Fruit fly (Drosophila melanogaster) whole organism, embryonic: ENCODE data around the gene SIDL.

Experiments used
- Abd-B ChIP-seq: fragments of 200-800 bp; sonication (Bioruptor generic); optimal IDR thresholded peaks from 2 replicates; lab custom pipeline; 2018; ENCODE audit warnings: missing biosample characterization, mild to moderate bottlenecking, missing genetic modification characterization, moderate library complexity
- Bdp1 ChIP-seq: fragments of 200-800 bp; sonication (Bioruptor generic); optimal IDR thresholded peaks from 3 replicates; lab custom pipeline; 2016; ENCODE audit warnings: missing biosample characterization, missing genetic modification characterization
- CG10462 ChIP-seq: fragments of 200-800 bp; sonication (Bioruptor generic); optimal IDR thresholded peaks from 2 replicates; lab custom pipeline; 2016; ENCODE audit warnings: missing biosample characterization, missing genetic modification characterization
- CG11504 ChIP-seq: fragments of 200-800 bp; sonication (Bioruptor generic); optimal IDR thresholded peaks from 3 replicates; lab custom pipeline; 2019; ENCODE audit warnings: missing biosample characterization, mild to moderate bottlenecking, missing genetic modification characterization, moderate library complexity
- CG11696 ChIP-seq: fragments of 200-800 bp; sonication (Bioruptor generic); IDR thresholded peaks from 2 replicates; pipeline ENCODE4 v1.3.6; 2022; ENCODE audit warnings: missing biosample characterization, missing genetic modification characterization
- CG11723 ChIP-seq: fragments of 200-800 bp; sonication (Bioruptor generic); optimal IDR thresholded peaks from 2 replicates; lab custom pipeline; 2017; ENCODE audit warnings: missing biosample characterization, mild to moderate bottlenecking, missing genetic modification characterization
- CG12071 ChIP-seq: fragments of 200-800 bp; sonication (Bioruptor generic); optimal IDR thresholded peaks from 3 replicates; lab custom pipeline; 2018; ENCODE audit warnings: missing biosample characterization, mild to moderate bottlenecking, missing genetic modification characterization
- CG12769 ChIP-seq: fragments of 200-800 bp; sonication (Bioruptor generic); optimal IDR thresholded peaks from 2 replicates; lab custom pipeline; 2019; ENCODE audit warnings: missing biosample characterization, mild to moderate bottlenecking, missing genetic modification characterization, moderate library complexity
- CG13296 ChIP-seq: fragments of 200-800 bp; sonication (Bioruptor generic); optimal IDR thresholded peaks from 3 replicates; lab custom pipeline; 2018; ENCODE audit warnings: missing biosample characterization, mild to moderate bottlenecking, missing genetic modification characterization
- CG14441 ChIP-seq: fragments of 200-800 bp; sonication (Bioruptor generic); IDR thresholded peaks from 2 replicates; pipeline ENCODE4 v1.3.6; 2022; ENCODE audit warnings: missing biosample characterization, missing genetic modification characterization
- CG14710 ChIP-seq: fragments of 200-800 bp; sonication (Bioruptor generic); optimal IDR thresholded peaks from 3 replicates; lab custom pipeline; 2019; ENCODE audit warnings: missing biosample characterization, mild to moderate bottlenecking, missing genetic modification characterization, moderate library complexity
- CG15514 ChIP-seq: fragments of 200-800 bp; sonication (Bioruptor generic); optimal IDR thresholded peaks from 3 replicates; lab custom pipeline; 2017; ENCODE audit warnings: missing biosample characterization, missing genetic modification characterization, mild to moderate bottlenecking, moderate library complexity, missing genetic modification reagents
- CG17612 ChIP-seq: fragments of 200-800 bp; sonication (Bioruptor generic); IDR thresholded peaks from 2 replicates; pipeline ENCODE4 v1.3.6; 2022; ENCODE audit warnings: missing biosample characterization, missing genetic modification characterization
- CG6689 ChIP-seq: fragments of 200-800 bp; sonication (Bioruptor generic); IDR thresholded peaks from 2 replicates; pipeline ENCODE4 v1.3.6; 2022; ENCODE audit warnings: missing biosample characterization, missing genetic modification characterization
- D19B ChIP-seq: fragments of 200-800 bp; sonication (Bioruptor generic); optimal IDR thresholded peaks from 2 replicates; lab custom pipeline; 2017; ENCODE audit warnings: missing biosample characterization, mild to moderate bottlenecking, missing genetic modification characterization
- Dbx ChIP-seq: fragments of 200-800 bp; sonication (Bioruptor generic); IDR thresholded peaks from 3 replicates; pipeline ENCODE4 v1.3.6; 2022; ENCODE audit warnings: missing biosample characterization, missing genetic modification characterization
- Deaf1 ChIP-seq: fragments of 200-800 bp; optimal IDR thresholded peaks from 3 replicates; lab custom pipeline; 2019; ENCODE audit warnings: missing biosample characterization, mild to moderate bottlenecking, missing genetic modification characterization, moderate library complexity
- Doc3 ChIP-seq: fragments of 200-800 bp; sonication (Bioruptor generic); IDR thresholded peaks from 3 replicates; pipeline ENCODE4 v1.3.6; 2022; ENCODE audit warnings: missing biosample characterization, missing genetic modification characterization; ENCODE audit not compliant: partially characterized antibody
- Dref ChIP-seq: fragments of 200-800 bp; sonication (Bioruptor generic); IDR thresholded peaks from 2 replicates; pipeline ENCODE4 v1.3.6; 2022; ENCODE audit warnings: missing biosample characterization, missing genetic modification characterization
- HLH4C ChIP-seq: fragments of 200-800 bp; sonication (Bioruptor generic); IDR thresholded peaks from 3 replicates; pipeline ENCODE4 v1.3.6; 2022; ENCODE audit warnings: missing biosample characterization, missing genetic modification characterization; ENCODE audit not compliant: partially characterized antibody
- Hey ChIP-seq: fragments of 200-800 bp; sonication (Bioruptor generic); optimal IDR thresholded peaks from 3 replicates; lab custom pipeline; 2018; ENCODE audit warnings: missing biosample characterization, mild to moderate bottlenecking, missing genetic modification characterization
- Nf-YA ChIP-seq: fragments of 200-800 bp; sonication (Bioruptor generic); IDR thresholded peaks from 2 replicates; pipeline ENCODE4 v1.3.6; 2022; ENCODE audit warnings: missing biosample characterization, missing genetic modification characterization
- Oaz ChIP-seq: fragments of 200-800 bp; sonication (Bioruptor generic); IDR thresholded peaks from 2 replicates; pipeline ENCODE4 v1.3.6; 2022; ENCODE audit warnings: missing biosample characterization, missing genetic modification characterization
- Opbp ChIP-seq: fragments of 200-800 bp; sonication (Bioruptor generic); IDR thresholded peaks from 3 replicates; pipeline ENCODE4 v1.3.6; 2022; ENCODE audit warnings: missing biosample characterization, missing genetic modification characterization; ENCODE audit not compliant: partially characterized antibody
- Scr ChIP-seq: fragments of 200-800 bp; sonication (Bioruptor generic); IDR thresholded peaks from 2 replicates; pipeline ENCODE4 v1.3.6; 2022; ENCODE audit warnings: missing biosample characterization, missing genetic modification characterization; ENCODE audit not compliant: partially characterized antibody
- Tbp ChIP-seq: fragments of >200 bp; optimal IDR thresholded peaks from 2 replicates; lab custom pipeline; 2018; ENCODE audit warnings: missing biosample characterization, missing genetic modification characterization
- al ChIP-seq: fragments of 200-800 bp; sonication (Bioruptor generic); IDR thresholded peaks from 2 replicates; pipeline ENCODE4 v1.3.6; 2022; ENCODE audit warnings: missing biosample characterization, missing genetic modification characterization
- ase ChIP-seq: fragments of 200-800 bp; sonication (Bioruptor generic); IDR thresholded peaks from 3 replicates; pipeline ENCODE4 v1.3.6; 2022; ENCODE audit warnings: missing biosample characterization, missing genetic modification characterization
- ash1 ChIP-seq: fragments of 200-800 bp; sonication (Bioruptor generic); optimal IDR thresholded peaks from 2 replicates; lab custom pipeline; 2018; ENCODE audit warnings: missing biosample characterization, mild to moderate bottlenecking, missing genetic modification characterization
- bbx ChIP-seq: fragments of 200-800 bp; sonication (Bioruptor generic); IDR thresholded peaks from 2 replicates; pipeline ENCODE4 v1.3.6; 2022; ENCODE audit warnings: missing biosample characterization, missing genetic modification characterization; ENCODE audit not compliant: partially characterized antibody
- cas ChIP-seq: fragments of 200-800 bp; sonication (Bioruptor generic); IDR thresholded peaks from 2 replicates; pipeline ENCODE4 v1.3.6; 2022; ENCODE audit warnings: missing biosample characterization, missing genetic modification characterization
- cg ChIP-seq: fragments of 200-800 bp; sonication (Bioruptor generic); optimal IDR thresholded peaks from 3 replicates; lab custom pipeline; 2019; ENCODE audit warnings: missing biosample characterization, mild to moderate bottlenecking, missing genetic modification characterization, moderate library complexity
- chinmo ChIP-seq: fragments of 200-800 bp; sonication (Bioruptor generic); IDR thresholded peaks from 4 replicates; pipeline ENCODE4 v1.3.6; 2022; ENCODE audit warnings: missing biosample characterization, missing genetic modification characterization; ENCODE audit not compliant: partially characterized antibody
- dimm ChIP-seq: fragments of 200-800 bp; sonication (Bioruptor generic); IDR thresholded peaks from 2 replicates; pipeline ENCODE4 v1.3.6; 2022; ENCODE audit warnings: missing biosample characterization, missing genetic modification characterization
- dpn ChIP-seq, 2 experiments: fragments of 200-800 bp; sonication (Bioruptor generic); optimal IDR thresholded peaks; 3 replicates each; lab custom pipeline; 2016; ENCODE audit warnings: missing biosample characterization in 2 of 2, missing genetic modification characterization in 2 of 2
- en ChIP-seq: fragments of 200-800 bp; sonication (Bioruptor generic); optimal IDR thresholded peaks from 2 replicates; lab custom pipeline; 2016; ENCODE audit warnings: missing biosample characterization, missing genetic modification characterization
- gce ChIP-seq: fragments of 200-800 bp; sonication (Bioruptor generic); IDR thresholded peaks from 3 replicates; pipeline ENCODE4 v1.3.6; 2022; ENCODE audit warnings: missing biosample characterization, missing genetic modification characterization
- her ChIP-seq: fragments of 200-800 bp; sonication (Bioruptor generic); optimal IDR thresholded peaks from 2 replicates; lab custom pipeline; 2016; ENCODE audit warnings: missing biosample characterization, missing genetic modification characterization
- kah ChIP-seq: fragments of 200-800 bp; sonication (Bioruptor generic); optimal IDR thresholded peaks from 2 replicates; lab custom pipeline; 2018; ENCODE audit warnings: missing biosample characterization, mild to moderate bottlenecking, missing genetic modification characterization
- kay ChIP-seq: fragments of 200-800 bp; sonication (Bioruptor generic); optimal IDR thresholded peaks from 2 replicates; lab custom pipeline; 2016; ENCODE audit warnings: missing biosample characterization, missing genetic modification characterization
- maf-S ChIP-seq: fragments of 200-800 bp; sonication (Bioruptor generic); optimal IDR thresholded peaks from 2 replicates; lab custom pipeline; 2016; ENCODE audit warnings: missing biosample characterization, missing genetic modification characterization
- mam ChIP-seq: fragments of 200-800 bp; sonication (Bioruptor generic); optimal IDR thresholded peaks from 3 replicates; lab custom pipeline; 2016; ENCODE audit warnings: missing biosample characterization, missing genetic modification characterization
- nmo ChIP-seq: fragments of 200-800 bp; sonication (Bioruptor generic); optimal IDR thresholded peaks from 2 replicates; lab custom pipeline; 2018; ENCODE audit warnings: missing biosample characterization, mild to moderate bottlenecking, missing genetic modification characterization, moderate library complexity
- nom ChIP-seq: fragments of 200-800 bp; sonication (Bioruptor generic); optimal IDR thresholded peaks from 2 replicates; lab custom pipeline; 2017; ENCODE audit warnings: missing biosample characterization, missing genetic modification characterization, mild to moderate bottlenecking, moderate library complexity, missing genetic modification reagents
- oc ChIP-seq: fragments of 200-800 bp; sonication (Bioruptor generic); optimal IDR thresholded peaks from 2 replicates; lab custom pipeline; 2018; ENCODE audit warnings: missing biosample characterization, mild to moderate bottlenecking, missing genetic modification characterization, moderate library complexity
- pzg ChIP-seq: fragments of 200-800 bp; sonication (Bioruptor generic); optimal IDR thresholded peaks from 3 replicates; lab custom pipeline; 2018; ENCODE audit warnings: missing biosample characterization, mild to moderate bottlenecking, missing genetic modification characterization, moderate library complexity
- sna ChIP-seq: fragments of 200-800 bp; sonication (Bioruptor generic); IDR thresholded peaks from 2 replicates; pipeline ENCODE4 v1.3.6; 2022; ENCODE audit warnings: missing biosample characterization, missing genetic modification characterization; ENCODE audit not compliant: partially characterized antibody
- sr ChIP-seq: fragments of 200-800 bp; sonication (Bioruptor generic); IDR thresholded peaks from 3 replicates; pipeline ENCODE4 v1.3.6; 2022; ENCODE audit warnings: missing biosample characterization, missing genetic modification characterization
- tna ChIP-seq: fragments of 200-800 bp; sonication (Bioruptor generic); IDR thresholded peaks from 2 replicates; pipeline ENCODE4 v1.3.6; 2022; ENCODE audit warnings: missing biosample characterization, missing genetic modification characterization; ENCODE audit not compliant: partially characterized antibody
- unpg ChIP-seq: fragments of 200-800 bp; sonication (Bioruptor generic); optimal IDR thresholded peaks from 3 replicates; lab custom pipeline; 2018; ENCODE audit warnings: missing biosample characterization, mild to moderate bottlenecking, missing genetic modification characterization, moderate library complexity

SIDL gene

DNA sequence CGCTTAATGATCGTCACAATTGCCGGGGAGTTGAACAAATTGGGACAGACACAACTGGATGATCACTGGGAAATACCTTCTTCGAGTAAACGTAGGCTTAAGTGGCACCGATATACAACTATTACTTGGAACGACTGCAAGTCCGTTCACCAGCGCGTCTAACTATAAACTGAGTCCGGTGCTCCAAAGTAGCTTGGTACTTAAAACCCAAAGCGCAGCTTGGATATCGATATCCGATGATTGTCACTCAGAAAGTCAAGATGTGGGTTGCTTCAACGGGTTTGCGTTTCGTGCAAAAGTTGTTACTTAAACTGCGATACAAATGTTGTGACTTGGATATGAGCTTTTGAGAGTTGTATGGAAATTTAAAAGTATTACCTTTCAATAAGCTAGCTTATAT is 12.4 kb downstream of the SIDL start, which contains the start of gene Spn88Ea (continued):
- no peak for TF ChIP-seq CG11504
- no peak for TF ChIP-seq sna (GFP tag; lab: Robert Waterston, UW)
- TF ChIP-seq CG15514 (GFP tag; lab: Kevin White, UChicago), result peak; percentile 60
- TF ChIP-seq CG10462 (GFP tag; lab: Kevin White, UChicago), result no peak
- no peak for TF ChIP-seq dimm (GFP tag; lab: Robert Waterston, UW)
- no peak for TF ChIP-seq CG17612 (GFP tag; lab: Robert Waterston, UW)
- TF ChIP-seq CG14441 (GFP tag; lab: Robert Waterston, UW), result no peak
- TF ChIP-seq chinmo (GFP tag; lab: Robert Waterston, UW), result peak; percentile 76; the same call in 2 of the 4 replicates
- no peak for TF ChIP-seq ash1 (GFP tag; lab: Kevin White, UChicago)
- peak; percentile 44; the same call in 1 of the 3 replicates for TF ChIP-seq Doc3
- no peak for TF ChIP-seq al (GFP tag; lab: Robert Waterston, UW)
- TF ChIP-seq Nf-YA (GFP tag; lab: Robert Waterston, UW), result no peak
- no peak for TF ChIP-seq CG14710
- TF ChIP-seq ase, result no peak
- TF ChIP-seq Oaz (GFP tag; lab: Robert Waterston, UW), result no peak
- peak; percentile 56; the same call in 1 of the 2 replicates for TF ChIP-seq bbx (GFP tag; lab: Robert Waterston, UW)
- TF ChIP-seq nom (GFP tag; lab: Kevin White, UChicago), result peak; percentile 15
- peak; percentile 23; the same call in 1 of the 2 replicates for TF ChIP-seq tna (GFP tag; lab: Robert Waterston, UW)
- no peak for TF ChIP-seq cas (GFP tag; lab: Robert Waterston, UW)
- peak; percentile 55 for TF ChIP-seq HLH4C
- no peak for TF ChIP-seq kah (GFP tag; lab: Kevin White, UChicago)
- no peak for TF ChIP-seq CG11696
- TF ChIP-seq D19B (GFP tag; lab: Kevin White, UChicago), result no peak
- TF ChIP-seq CG12769 (tag; lab: Kevin White, UChicago), result no peak
- 0 out of 3 replicates have a peak, but pooled peaks have one; percentile 10 for TF ChIP-seq sr (GFP tag; lab: Robert Waterston, UW)
- TF ChIP-seq CG6689 (GFP tag; lab: Robert Waterston, UW), result 0 out of 2 replicates have a peak, but pooled peaks have one; percentile 5
- no peak for TF ChIP-seq Bdp1 (GFP tag; lab: Kevin White, UChicago)
- TF ChIP-seq Tbp, result no peak
- no peak for TF ChIP-seq CG11723 (GFP tag; lab: Kevin White, UChicago)
- no peak for TF ChIP-seq kay (GFP tag; lab: Kevin White, UChicago)
- TF ChIP-seq her, result no peak
- TF ChIP-seq pzg (GFP tag; lab: Kevin White, UChicago), result peak; percentile 26
- TF ChIP-seq oc (tag; lab: Kevin White, UChicago), result peak; percentile 65
- peak; percentile 36; the same call in 1 of the 3 replicates for TF ChIP-seq Opbp (GFP tag; lab: Robert Waterston, UW)
- no peak for TF ChIP-seq Abd-B (GFP tag; lab: Kevin White, UChicago)
- no peak for TF ChIP-seq cg (GFP tag; lab: Kevin White, UChicago)
- TF ChIP-seq CG13296 (GFP tag; lab: Kevin White, UChicago), result no peak
- no peak for TF ChIP-seq unpg
- TF ChIP-seq en (GFP tag; lab: Kevin White, UChicago), result no peak
- no peak for TF ChIP-seq mam (GFP tag; lab: Kevin White, UChicago)
- TF ChIP-seq gce (GFP tag; lab: Robert Waterston, UW), result no peak
- no peak for TF ChIP-seq CG12071 (GFP tag; lab: Kevin White, UChicago)
- TF ChIP-seq Hey (tag; lab: Kevin White, UChicago), result no peak
- TF ChIP-seq maf-S (GFP tag; lab: Kevin White, UChicago), result no peak
- peak; percentile 65 for TF ChIP-seq Dref (GFP tag; lab: Robert Waterston, UW)
- TF ChIP-seq Dbx (GFP tag; lab: Robert Waterston, UW), result no peak
- TF ChIP-seq dpn (GFP tag; optimal IDR thresholded peaks at IDR 0.05; lab: Kevin White, UChicago), result no peak
- no peak for TF ChIP-seq nmo (GFP tag; lab: Kevin White, UChicago)
- 0 out of 2 replicates have a peak, but pooled peaks have one; percentile 19 for TF ChIP-seq Scr
- no peak for TF ChIP-seq Deaf1
